Fruit fly (Drosophila melanogaster) whole organism, larva: ENCODE data around the gene Gr8a.

Experiments used
- noc ChIP-seq: fragments of 200-800 bp; sonication (Bioruptor generic); optimal IDR thresholded peaks from 3 replicates; lab custom pipeline; 2019; ENCODE audit warnings: missing biosample characterization, mild to moderate bottlenecking, missing genetic modification characterization, moderate library complexity

Gr8a gene

DNA sequence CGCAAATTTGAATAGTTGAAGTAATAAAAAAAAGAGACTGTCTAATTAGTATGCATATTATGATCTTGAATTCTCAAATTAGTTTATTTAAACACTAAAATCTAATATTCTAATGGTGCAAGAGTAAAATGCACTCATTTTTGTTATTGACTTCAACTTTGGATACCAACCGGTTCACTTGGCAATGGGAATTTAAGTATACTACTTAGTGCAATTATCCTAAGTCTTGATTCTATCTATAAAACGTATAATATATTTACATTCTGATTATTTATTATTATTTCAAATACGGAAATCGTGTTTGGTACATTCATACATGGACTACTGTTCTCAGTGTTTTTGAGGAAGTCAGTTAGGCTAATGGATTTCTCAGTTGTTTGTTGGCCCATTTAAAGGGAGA lies at the start of gene Gr8a:
Gene Gr8a, plus strand, starts transcription at position 301 of the 400 bp plus-strand sequence.
- no peak for TF ChIP-seq noc (tag; lab: Kevin White, UChicago)

DNA sequence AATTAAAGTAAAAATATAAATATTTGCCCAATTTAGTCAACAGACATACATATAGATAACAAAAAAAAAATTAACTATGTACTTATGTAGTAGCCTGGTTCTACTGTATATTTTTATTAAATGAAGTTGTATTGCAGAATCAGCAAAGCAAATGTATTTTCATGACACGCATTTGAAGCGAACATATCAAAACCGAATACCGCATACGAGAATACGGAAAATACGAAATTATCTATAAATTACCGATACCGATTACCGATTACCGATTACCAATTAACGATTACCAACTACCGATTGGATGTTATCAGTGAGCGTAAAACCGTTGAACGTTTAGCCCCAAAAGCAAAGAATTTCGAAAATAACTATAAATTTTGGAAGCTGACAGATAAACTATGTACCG lies 39.5 kb upstream of the Gr8a start:
- TF ChIP-seq noc (tag; lab: Kevin White, UChicago) = no peak

DNA sequence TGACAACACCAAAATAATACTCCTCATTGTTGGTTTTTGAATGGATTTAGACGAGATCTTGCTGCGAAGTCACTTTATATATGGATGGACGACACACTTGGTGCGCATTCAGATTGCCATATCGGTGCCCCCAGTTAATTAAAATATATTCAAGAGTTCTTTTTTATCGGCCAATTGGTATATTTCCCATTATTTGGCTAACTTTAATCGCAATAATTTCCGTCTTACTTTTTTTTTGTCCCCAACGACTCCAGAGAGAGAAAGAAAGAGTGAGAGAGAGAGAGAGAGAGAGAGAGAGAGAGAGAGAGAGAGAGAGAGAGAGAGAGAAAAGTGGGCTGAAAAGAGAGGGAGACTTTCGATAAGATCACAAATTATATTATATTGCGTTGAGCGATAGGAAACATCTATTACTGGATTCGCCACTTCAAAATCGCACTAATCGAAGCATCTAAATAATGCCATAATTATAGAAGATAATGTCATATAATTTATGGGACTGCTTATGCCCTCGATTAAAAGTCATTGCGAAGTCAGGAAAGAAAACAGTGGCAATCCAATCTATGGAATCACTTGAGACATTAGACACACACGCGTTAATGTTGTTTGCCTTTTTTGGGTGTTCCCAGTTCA lies 36.3 kb upstream of the Gr8a start, which contains the start of gene CG12115:
Gene CG12115, minus strand, starts transcription at position 51 of the 630 bp plus-strand sequence.
- no peak for TF ChIP-seq noc (tag; lab: Kevin White, UChicago)

DNA sequence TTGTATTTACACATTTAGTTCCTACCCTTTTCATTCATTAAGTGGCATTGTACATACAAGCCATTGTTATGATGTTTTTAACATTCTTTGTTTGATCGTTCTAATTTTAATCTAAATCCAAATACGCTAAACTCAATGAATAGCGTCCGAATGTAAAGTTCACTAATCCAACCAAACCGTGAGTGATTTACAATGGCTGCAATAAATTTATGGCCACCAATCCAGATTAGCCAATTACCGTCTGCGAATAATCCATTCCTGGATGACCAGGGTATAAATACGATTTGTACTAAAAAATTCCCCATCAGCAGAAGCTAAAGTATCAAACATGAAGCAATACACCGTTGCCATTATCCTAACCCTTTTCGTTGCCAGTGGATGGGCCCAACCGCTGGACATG lies 35.6 kb upstream of the Gr8a start, which contains the start of gene CG12057:
Gene CG12057, plus strand, starts transcription at position 301 of the 400 bp plus-strand sequence.
- no peak for TF ChIP-seq noc (tag; lab: Kevin White, UChicago)

DNA sequence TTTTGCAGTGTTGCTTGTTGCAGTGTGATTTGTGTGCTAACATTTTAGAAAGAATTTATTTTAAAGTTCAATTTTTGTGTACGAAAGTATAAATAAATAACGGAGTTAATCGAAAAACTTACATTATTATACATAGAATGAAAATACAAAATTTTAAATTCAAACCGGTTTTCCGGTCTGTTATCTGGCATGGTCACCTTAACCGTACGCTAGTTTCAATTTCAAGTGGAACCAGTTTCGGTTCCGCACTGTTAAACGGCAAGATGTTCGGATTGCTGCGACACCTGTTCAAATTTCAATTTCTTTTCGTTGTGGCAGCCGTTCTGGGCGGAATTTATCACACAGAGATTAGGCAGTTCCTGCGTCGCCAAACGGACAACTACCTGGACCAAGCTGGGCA lies 34.5 kb upstream of the Gr8a start, which contains the start of gene CG12056:
Gene CG12056, plus strand, starts transcription at position 241 of the 400 bp plus-strand sequence.
- TF ChIP-seq noc (tag; lab: Kevin White, UChicago) = no peak

DNA sequence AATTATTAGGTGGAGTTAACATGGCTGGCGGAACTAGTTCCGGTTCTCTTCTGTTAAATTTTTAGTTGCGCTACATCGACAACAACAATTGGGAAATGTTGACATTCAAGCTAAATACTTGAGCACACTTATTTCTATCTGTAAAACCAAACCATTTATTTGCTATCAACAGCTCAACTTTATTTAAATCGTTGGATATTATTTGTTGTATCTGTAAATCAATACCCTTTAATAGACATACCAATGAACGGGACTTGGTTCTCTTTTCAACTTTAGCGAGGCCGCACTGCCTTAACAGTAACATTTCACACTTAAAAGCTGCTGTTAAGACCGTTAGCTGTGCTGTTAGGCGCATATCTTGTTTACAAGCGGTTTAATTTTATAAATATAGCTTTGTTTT lies 33.3 kb upstream of the Gr8a start, which contains the start of gene CG12106:
Gene CG12106, plus strand, starts transcription at position 295 of the 400 bp plus-strand sequence.
- TF ChIP-seq noc (tag; lab: Kevin White, UChicago) = peak; percentile 30

DNA sequence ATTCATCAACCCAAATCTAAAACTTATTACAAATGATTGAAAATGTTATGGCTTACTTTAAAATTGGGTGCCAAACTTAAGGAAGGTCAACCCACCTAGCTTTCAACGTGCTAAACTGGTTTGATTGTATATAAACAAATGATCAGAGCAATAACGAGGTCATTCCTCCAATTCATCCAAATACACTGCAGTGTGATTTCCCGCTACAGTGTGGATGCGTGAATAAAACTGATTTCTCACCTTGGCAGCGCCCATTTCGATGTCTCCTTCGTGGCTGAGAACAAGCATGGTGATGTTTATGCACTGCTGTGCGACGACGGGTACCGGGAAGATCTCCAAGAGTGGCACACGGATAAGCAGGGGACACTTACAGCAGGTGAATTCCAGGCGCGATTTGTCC lies 31.6 kb upstream of the Gr8a start:
- no peak for TF ChIP-seq noc (tag; lab: Kevin White, UChicago)

DNA sequence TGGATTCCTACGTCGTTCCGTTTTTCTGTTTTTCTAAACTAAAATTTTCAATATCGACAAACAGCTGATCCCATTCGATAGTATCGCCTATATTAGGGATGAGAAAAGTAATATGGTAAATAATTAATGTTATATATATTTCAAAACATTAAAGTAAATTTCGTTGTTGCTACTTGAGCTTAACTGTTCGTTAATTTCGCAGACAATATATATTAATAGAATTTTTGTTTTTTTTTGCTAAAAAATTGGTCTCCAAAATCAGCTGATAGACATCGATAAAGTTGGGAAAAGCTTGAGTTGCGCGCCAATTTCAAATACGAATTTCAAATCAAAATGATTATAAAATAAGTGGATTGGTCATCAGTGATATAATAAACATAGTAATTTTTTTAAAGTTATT lies 30.6 kb upstream of the Gr8a start, which contains the start of gene CG12118:
Gene CG12118, minus strand, starts transcription at position 53 of the 400 bp plus-strand sequence.
- TF ChIP-seq noc (tag; lab: Kevin White, UChicago) = peak; percentile 68

DNA sequence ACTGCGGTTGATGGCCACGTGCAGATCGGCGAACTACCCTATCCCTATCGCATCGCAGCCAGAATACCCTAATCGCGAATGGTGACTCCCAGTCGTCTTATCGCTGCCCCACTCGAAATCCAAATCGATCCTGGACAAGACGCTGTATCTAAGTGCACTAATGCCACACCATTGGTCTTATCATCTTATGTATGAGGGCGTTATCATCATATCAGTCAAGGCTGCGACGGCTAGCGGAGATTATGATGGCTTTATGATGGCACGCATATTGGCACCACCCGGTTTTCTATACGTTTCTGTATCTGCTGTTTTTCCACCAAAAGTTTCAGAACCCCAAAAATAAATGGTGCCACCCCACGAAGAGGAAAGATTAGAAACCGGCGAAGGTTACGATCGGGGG lies 26.7 kb upstream of the Gr8a start:
- no peak for TF ChIP-seq noc (tag; lab: Kevin White, UChicago)

DNA sequence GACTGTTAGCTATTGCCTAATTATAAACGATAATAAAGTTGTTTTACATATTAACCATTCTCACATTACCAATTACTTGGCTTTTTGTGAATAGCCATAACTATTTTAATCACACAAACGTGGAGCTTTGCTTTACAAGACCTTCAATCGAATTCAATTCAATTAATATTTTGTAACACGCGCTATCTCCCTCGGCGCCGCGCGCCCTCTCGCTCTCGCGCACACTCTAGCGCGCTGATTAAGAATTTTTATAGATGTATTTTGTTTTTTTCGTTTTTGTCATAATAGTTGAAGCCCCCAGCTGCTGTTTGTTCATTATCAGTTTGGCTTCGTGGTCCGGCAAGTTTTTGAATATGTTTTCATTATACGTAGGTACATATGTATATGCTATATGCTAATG lies 25.9 kb upstream of the Gr8a start:
- TF ChIP-seq noc (tag; lab: Kevin White, UChicago) = no peak

DNA sequence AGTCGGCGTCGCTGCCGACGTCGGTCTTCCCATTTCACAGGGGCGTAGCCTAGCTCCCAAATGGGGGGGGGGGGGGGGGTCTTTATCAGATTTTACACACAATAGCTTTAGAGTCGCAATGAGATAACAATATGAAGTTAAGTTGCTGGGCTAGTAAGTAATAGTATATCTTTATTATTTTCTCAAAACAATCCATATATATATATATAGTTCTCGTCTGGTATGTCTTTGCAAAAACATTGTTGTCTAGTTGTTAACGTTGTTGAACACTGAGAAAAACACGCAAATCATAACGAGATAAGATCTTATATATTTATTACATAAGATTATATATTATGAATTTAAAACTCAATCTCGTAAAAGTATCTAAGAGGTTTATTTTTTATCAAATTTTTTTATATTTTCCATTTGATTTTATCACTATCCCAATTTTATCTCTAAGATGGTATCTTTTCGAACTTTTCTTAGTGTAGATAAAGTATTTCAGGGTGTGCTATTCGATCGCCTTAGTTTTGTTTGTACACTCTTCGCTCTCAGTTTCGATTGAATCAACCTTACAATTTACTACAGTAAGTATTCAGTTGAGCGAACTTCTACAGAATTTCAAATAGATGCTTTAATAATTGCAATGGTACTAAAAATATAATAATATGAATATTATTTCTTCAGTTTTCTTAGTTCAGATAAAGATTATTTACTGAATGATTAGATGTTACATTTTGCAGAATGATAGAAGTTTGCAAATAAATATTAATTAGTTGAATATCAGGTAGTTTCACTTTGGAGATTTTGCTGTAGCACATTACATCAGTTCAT lies 24.9 kb upstream of the Gr8a start:
- TF ChIP-seq noc (tag; lab: Kevin White, UChicago) = peak; percentile 91

DNA sequence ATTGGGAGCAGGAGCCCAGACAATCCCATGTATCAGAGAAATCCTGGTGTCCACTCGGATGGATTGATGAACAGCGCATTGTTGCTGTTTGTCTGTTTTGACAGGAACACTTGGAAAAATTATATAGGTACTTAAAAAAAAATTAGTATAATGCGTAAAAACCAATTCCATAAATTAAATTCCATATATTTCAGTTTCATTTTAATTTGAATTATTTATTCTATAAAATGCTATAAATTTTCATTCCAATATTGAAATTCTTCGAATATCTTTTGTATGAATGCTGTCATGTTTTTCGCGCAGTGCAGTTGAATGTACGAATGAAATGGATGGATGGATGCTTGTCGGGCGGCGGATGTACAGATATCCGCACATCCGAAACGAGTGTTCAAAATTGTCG lies 16.1 kb upstream of the Gr8a start, which contains the start of gene SmydA-9:
Gene SmydA-9, minus strand, starts transcription at position 101 of the 400 bp plus-strand sequence.
- TF ChIP-seq noc (tag; lab: Kevin White, UChicago) = no peak

DNA sequence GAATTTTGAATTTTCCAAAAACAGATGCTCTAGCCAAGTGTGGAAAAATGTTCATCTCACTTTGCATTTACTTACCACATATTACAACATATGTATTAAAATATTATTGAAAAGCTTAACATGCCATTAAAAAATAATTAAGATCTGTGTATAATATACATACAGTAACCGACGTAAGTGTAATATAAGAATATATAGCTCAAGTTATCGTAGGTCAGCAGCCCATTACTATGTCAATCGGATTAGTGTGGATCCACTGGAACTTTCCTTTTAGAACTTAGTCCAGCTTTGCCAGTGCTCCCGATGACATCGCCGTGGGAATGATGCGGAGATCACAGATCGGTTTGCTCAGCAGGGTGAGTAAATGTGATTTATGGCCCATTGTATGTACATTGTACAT lies 12.4 kb upstream of the Gr8a start, which contains the start of gene Obp8a:
Gene Obp8a, plus strand, starts transcription at position 301 of the 400 bp plus-strand sequence.
- no peak for TF ChIP-seq noc (tag; lab: Kevin White, UChicago)

DNA sequence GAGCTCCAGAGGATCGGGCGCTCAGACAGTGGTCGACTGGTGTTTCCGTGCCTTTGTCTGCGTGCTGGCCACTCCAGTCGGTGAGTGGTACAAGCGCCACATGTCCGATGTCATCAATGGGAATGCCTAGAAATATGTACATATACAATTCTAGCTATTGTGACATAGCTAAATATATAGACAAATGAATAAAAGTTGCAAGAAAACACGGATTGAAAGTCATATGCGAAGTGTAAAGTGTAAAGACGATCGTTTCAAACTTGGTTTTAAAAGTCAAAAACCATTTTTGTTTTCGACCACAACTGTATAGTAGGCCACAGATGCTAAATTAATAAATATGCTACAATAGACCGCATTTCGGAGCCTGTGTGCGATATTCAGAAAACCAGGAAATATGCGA lies 11.5 kb upstream of the Gr8a start, which contains the start of gene CG15368:
Gene CG15368, plus strand, starts transcription at position 301 of the 400 bp plus-strand sequence.
- no peak for TF ChIP-seq noc (tag; lab: Kevin White, UChicago)

DNA sequence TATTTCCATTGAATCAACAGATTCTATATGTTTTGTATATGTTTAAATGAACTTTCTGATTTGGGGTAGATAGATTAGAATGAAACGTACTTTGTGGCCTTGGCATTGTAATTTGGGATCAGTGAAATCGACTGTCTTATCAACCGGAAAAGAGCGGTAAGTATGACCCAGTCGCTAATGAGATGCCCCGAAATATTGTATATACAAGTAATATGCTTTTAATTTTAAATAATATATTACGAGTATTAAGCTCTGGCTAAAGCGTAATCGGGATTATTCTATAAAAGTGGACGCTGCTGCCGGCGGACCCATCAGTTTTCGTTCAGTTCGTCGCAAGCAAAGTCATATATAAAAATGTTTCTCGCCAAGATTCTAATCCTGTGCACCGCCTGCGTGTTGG lies 10.4 kb upstream of the Gr8a start, which contains the start of gene CG15369:
Gene CG15369, plus strand, starts transcription at position 301 of the 400 bp plus-strand sequence.
- no peak for TF ChIP-seq noc (tag; lab: Kevin White, UChicago)

DNA sequence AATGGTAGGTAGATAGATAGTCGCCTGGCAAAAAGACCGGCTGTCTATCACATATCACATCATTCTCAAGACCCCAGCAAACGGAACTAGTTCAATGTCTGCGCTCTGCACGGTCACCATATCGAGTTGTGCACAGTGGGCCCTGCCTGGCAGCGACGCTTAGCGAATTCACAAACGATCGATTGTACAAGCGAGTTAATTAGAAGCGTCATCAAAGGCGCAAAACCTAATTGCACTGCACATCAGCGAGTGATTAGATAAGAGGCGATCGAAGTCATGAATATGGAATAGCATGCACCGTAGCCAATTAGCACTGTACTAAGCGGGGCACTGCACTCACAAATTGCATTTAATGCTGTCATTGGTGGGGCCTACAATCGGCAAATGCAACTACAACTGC lies 6.5 kb upstream of the Gr8a start:
- no peak for TF ChIP-seq noc (tag; lab: Kevin White, UChicago)
